Fruit fly (Drosophila melanogaster): Measurements from ENCODE around the gene MtnA.

MtnA gene

DNA sequence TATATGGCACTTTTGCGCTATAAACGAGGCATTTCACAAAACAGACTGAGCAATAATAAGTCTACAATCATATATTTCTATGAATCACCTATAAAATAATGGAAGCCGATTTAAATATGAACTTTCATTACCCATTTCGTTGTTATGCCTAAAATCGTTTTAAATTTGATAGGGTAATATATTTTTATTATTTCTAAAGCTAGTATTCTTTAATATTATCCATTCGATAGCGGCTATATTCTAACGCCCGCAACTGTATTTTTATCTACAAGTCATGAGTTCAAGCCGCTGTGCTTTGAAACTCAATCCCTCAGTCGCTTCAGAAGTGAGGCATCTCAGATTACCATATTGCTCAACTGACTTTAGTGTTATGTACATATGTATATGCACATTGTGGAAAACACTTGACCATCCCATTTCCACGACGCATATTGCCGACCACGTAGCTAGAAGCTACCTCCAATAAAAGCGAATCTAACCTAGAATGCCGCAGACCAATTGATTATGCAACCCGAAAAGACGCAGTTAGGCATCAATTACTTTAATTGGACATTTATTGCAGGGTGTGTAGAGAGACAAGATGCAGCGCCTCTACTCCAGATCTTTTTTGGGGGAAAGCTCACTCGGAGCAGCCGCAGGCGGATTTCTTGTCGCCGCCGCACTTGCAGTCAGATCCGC lies 791 bp downstream of the MtnA start (continued):
- no peak for TF ChIP-seq schlank (tag; optimal IDR thresholded peaks at IDR 0.05)
- no peak for TF ChIP-seq CG11560 (tag; IDR thresholded peaks at IDR 0.05)
- no peak for TF ChIP-seq chn (GFP tag; optimal IDR thresholded peaks at IDR 0.05)
- TF ChIP-seq Myb (GFP tag; optimal IDR thresholded peaks at IDR 0.05), result no peak
- no peak for TF ChIP-seq Ets97D (GFP tag; optimal IDR thresholded peaks at IDR 0.05)
- no peak for TF ChIP-seq usp (GFP tag; optimal IDR thresholded peaks at IDR 0.05)
- TF ChIP-seq wdn (GFP tag; IDR thresholded peaks at IDR 0.05), result no peak
- peak; percentile 35 for TF ChIP-seq CG2712 (tag; optimal IDR thresholded peaks at IDR 0.05)
- no peak for TF ChIP-seq CG17612 (GFP tag; IDR thresholded peaks at IDR 0.05)
- TF ChIP-seq kni (GFP tag; optimal IDR thresholded peaks at IDR 0.05), result no peak
- no peak for TF ChIP-seq oc (tag; optimal IDR thresholded peaks at IDR 0.05)
- no peak for TF ChIP-seq Atf3 (GFP tag; optimal IDR thresholded peaks at IDR 0.05)
- TF ChIP-seq ac (GFP tag; optimal IDR thresholded peaks at IDR 0.05), result no peak
- no peak for TF ChIP-seq Oli (tag; optimal IDR thresholded peaks at IDR 0.05)
- no peak for TF ChIP-seq CG6683 (GFP tag; optimal IDR thresholded peaks at IDR 0.05)
- TF ChIP-seq Sry-δ (GFP tag; optimal IDR thresholded peaks at IDR 0.05), result no peak
- no peak for TF ChIP-seq az2 (GFP tag; optimal IDR thresholded peaks at IDR 0.05)
- no peak for TF ChIP-seq E2f1 (GFP tag; IDR thresholded peaks at IDR 0.05)
- no peak for TF ChIP-seq Meics (GFP tag; optimal IDR thresholded peaks at IDR 0.05)
- TF ChIP-seq CG12155 (GFP tag; optimal IDR thresholded peaks at IDR 0.05), result no peak
- no peak for TF ChIP-seq CG6791 (GFP tag; IDR thresholded peaks at IDR 0.05; ENCODE audit: partially characterized antibody)
- TF ChIP-seq fd3F (GFP tag; optimal IDR thresholded peaks at IDR 0.05), result no peak
- no peak for TF ChIP-seq CoRest (tag; optimal IDR thresholded peaks at IDR 0.05)
- TF ChIP-seq bcd (GFP tag; optimal IDR thresholded peaks at IDR 0.05), result no peak
- no peak for TF ChIP-seq CG12104 (GFP tag; optimal IDR thresholded peaks at IDR 0.05)

dm6 chr3R:9779764-9780163 lies 4.4 kb downstream of the MtnA start, which contains the start of gene CG12947:
CG12947 (plus strand) TSS chr3R:9780064.
- TF ChIP-seq CG9932 (GFP tag; IDR thresholded peaks at IDR 0.05), result 0 out of 2 replicates have a peak, but pooled peaks have one; percentile 11
- no peak for TF ChIP-seq Hand (GFP tag; optimal IDR thresholded peaks at IDR 0.05)
- 0 out of 3 replicates have a peak, but pooled peaks have one; percentile 45 for TF ChIP-seq CG6175 (GFP tag; IDR thresholded peaks at IDR 0.05)
- TF ChIP-seq CG7372 (GFP tag; IDR thresholded peaks at IDR 0.05), result no peak
- TF ChIP-seq Med (GFP tag), result peak; percentile 51
- TF ChIP-seq Scr (GFP tag; IDR thresholded peaks at IDR 0.05; ENCODE audit: partially characterized antibody), result peak; percentile 11; the same call in 1 of the 2 replicates
- 0 out of 2 replicates have a peak, but pooled peaks have one; percentile 21 for TF ChIP-seq Drgx (GFP tag; IDR thresholded peaks at IDR 0.05)
- TF ChIP-seq CG34422 (GFP tag; IDR thresholded peaks at IDR 0.05), result 0 out of 3 replicates have a peak, but pooled peaks have one; percentile 16
- 0 out of 3 replicates have a peak, but pooled peaks have one; percentile 14 for TF ChIP-seq Dbx (GFP tag; IDR thresholded peaks at IDR 0.05)
- peak; percentile 26 for TF ChIP-seq CG3163 (GFP tag; optimal IDR thresholded peaks at IDR 0.05)
- 0 out of 2 replicates have a peak, but pooled peaks have one; percentile 12 for TF ChIP-seq chm (GFP tag; IDR thresholded peaks at IDR 0.05)
- no peak for TF ChIP-seq amos (GFP tag; IDR thresholded peaks at IDR 0.05; ENCODE audit: partially characterized antibody)

- TF ChIP-seq CG31224 (GFP tag; IDR thresholded peaks at IDR 0.05), result no peak
- TF ChIP-seq Mrtf (GFP tag; IDR thresholded peaks at IDR 0.05), result peak; percentile 71
- peak; percentile 77 for TF ChIP-seq gsb (GFP tag; IDR thresholded peaks at IDR 0.05)
- TF ChIP-seq CG13775 (GFP tag; optimal IDR thresholded peaks at IDR 0.05), result peak; percentile 77
- peak; percentile 79 for TF ChIP-seq slou (GFP tag; optimal IDR thresholded peaks at IDR 0.05)
- TF ChIP-seq E2f1 (GFP tag; IDR thresholded peaks at IDR 0.05), result peak; percentile 60
- peak; percentile 66 for TF ChIP-seq CG7839 (tag; optimal IDR thresholded peaks at IDR 0.05)
- peak; percentile 88 for TF ChIP-seq luna (GFP tag; optimal IDR thresholded peaks at IDR 0.05)
- peak; percentile 76 for TF ChIP-seq Ada2b (GFP tag; IDR thresholded peaks at IDR 0.05)
- peak; percentile 61; the same call in 2 of the 3 replicates for TF ChIP-seq sr (GFP tag; IDR thresholded peaks at IDR 0.05)
- TF ChIP-seq CG5245 (GFP tag; optimal IDR thresholded peaks at IDR 0.05), result peak; percentile 66
- TF ChIP-seq CG7271 (tag; optimal IDR thresholded peaks at IDR 0.05), result peak; percentile 60
- peak; percentile 54; the same call in 1 of the 2 replicates for TF ChIP-seq CG14667 (GFP tag; IDR thresholded peaks at IDR 0.05)
- peak; percentile 81 for TF ChIP-seq CG15601 (tag; optimal IDR thresholded peaks at IDR 0.05)
Observed at dm6 chr3R:9777941-9778360, 6.2 kb downstream of the MtnA start, which contains the start of gene RpS29. RpS29 (plus strand) TSS chr3R:9778042.
